Worm (Caenorhabditis elegans) whole organism, L4 larva: ENCODE results near the gene lin-29.

ENCODE experiments used
- F26F4.8 ChIP-seq: fragments of 200-800 bp; sonication (Bioruptor generic); conservative IDR thresholded peaks from 2 replicates; pipeline ENCODE4 v1.3.6; 2022; ENCODE audit warnings: missing genetic modification characterization, missing compliant biosample characterization
- T20F7.1 ChIP-seq: fragments of 200-800 bp; sonication (Bioruptor generic); optimal IDR thresholded peaks from 2 replicates; lab custom pipeline; 2018; ENCODE audit warnings: mild to moderate bottlenecking, missing genetic modification characterization, missing compliant biosample characterization
- Y105C5A.15 ChIP-seq: fragments of 200-800 bp; sonication (Bioruptor generic); IDR thresholded peaks from 2 replicates; pipeline ENCODE4 v1.3.6; 2022; ENCODE audit warnings: missing genetic modification characterization, missing compliant biosample characterization
- Y48G9A.11 ChIP-seq: fragments of 200-800 bp; sonication (Bioruptor generic); IDR thresholded peaks from 2 replicates; pipeline ENCODE4 v1.3.6; 2022; ENCODE audit warnings: missing genetic modification reagents, missing genetic modification characterization, missing compliant biosample characterization
- Y5F2A.4 ChIP-seq: fragments of 200-800 bp; sonication (Bioruptor generic); optimal IDR thresholded peaks from 2 replicates; lab custom pipeline; 2018; ENCODE audit warnings: mild to moderate bottlenecking, missing genetic modification characterization, missing compliant biosample characterization
- Y75B8A.6 ChIP-seq: fragments of 200-800 bp; sonication (Bioruptor generic); IDR thresholded peaks from 2 replicates; pipeline ENCODE4 v1.3.6; 2022; ENCODE audit warnings: missing genetic modification reagents, missing genetic modification characterization, missing compliant biosample characterization
- ZK337.2 ChIP-seq: fragments of 200-800 bp; sonication (Bioruptor generic); IDR thresholded peaks from 2 replicates; pipeline ENCODE4 v1.3.6; 2022; ENCODE audit warnings: missing genetic modification reagents, missing genetic modification characterization, missing compliant biosample characterization
- aha-1 ChIP-seq: fragments of 150-350 bp; peaks from one replicate; lab custom pipeline; 2014; ENCODE audit warnings: missing biosample characterization, missing genetic modification characterization
- ama-1 ChIP-seq: fragments of 150-350 bp; optimal IDR thresholded peaks from 2 replicates; lab custom pipeline; 2014; ENCODE audit warnings: inconsistent platforms, mixed read lengths
- ceh-44 ChIP-seq: fragments of 200-800 bp; sonication (Bioruptor generic); IDR thresholded peaks from 2 replicates; pipeline ENCODE4 v1.3.6; 2022; ENCODE audit warnings: missing genetic modification reagents, missing genetic modification characterization, missing compliant biosample characterization
- ceh-82 ChIP-seq: sonication (generic microtip); optimal IDR thresholded peaks from 2 replicates; lab custom pipeline; 2017; ENCODE audit warnings: missing biosample characterization, missing genetic modification characterization
- ctbp-1 ChIP-seq: fragments of 200-800 bp; sonication (Bioruptor generic); IDR thresholded peaks from 2 replicates; pipeline ENCODE4 v1.3.6; 2022; ENCODE audit warnings: missing genetic modification reagents, missing genetic modification characterization, missing compliant biosample characterization
- dmd-6 ChIP-seq: fragments of 200-800 bp; sonication (Bioruptor generic); IDR thresholded peaks from 2 replicates; pipeline ENCODE4 v1.3.6; 2022; ENCODE audit warnings: missing genetic modification reagents, missing genetic modification characterization, missing compliant biosample characterization
- dmd-9 ChIP-seq: fragments of 200-800 bp; sonication (Bioruptor generic); IDR thresholded peaks from 2 replicates; pipeline ENCODE4 v1.3.6; 2022; ENCODE audit warnings: missing genetic modification reagents, missing genetic modification characterization, missing compliant biosample characterization
- dpl-1 ChIP-seq: fragments of 150-350 bp; optimal IDR thresholded peaks from 2 replicates; lab custom pipeline; 2014; ENCODE audit warnings: missing biosample characterization, missing genetic modification reagents, missing genetic modification characterization
- duxl-1 ChIP-seq: sonication (generic microtip); optimal IDR thresholded peaks from 2 replicates; lab custom pipeline; 2016; ENCODE audit warnings: mild to moderate bottlenecking, missing genetic modification characterization, moderate library complexity, missing compliant biosample characterization; ENCODE audit not compliant: poor library complexity
- egl-43 ChIP-seq: fragments of 200-800 bp; sonication (Bioruptor generic); IDR thresholded peaks from 2 replicates; pipeline ENCODE4 v1.3.6; 2022; ENCODE audit warnings: missing genetic modification reagents, missing genetic modification characterization, missing compliant biosample characterization
- fkh-10 ChIP-seq: fragments of 150-350 bp; optimal IDR thresholded peaks from 2 replicates; lab custom pipeline; 2014; ENCODE audit warnings: missing biosample characterization, missing genetic modification reagents, missing genetic modification characterization
- hif-1 ChIP-seq, 2 experiments: sonication (generic microtip); optimal IDR thresholded peaks; 2 replicates each; lab custom pipeline; 2016 to 2017; ENCODE audit warnings: missing compliant biosample characterization in 2 of 2, missing genetic modification characterization in 2 of 2, missing genetic modification reagents in 2 of 2, missing genotype in 2 of 2, mild to moderate bottlenecking in 1 of 2
- jun-1 ChIP-seq: fragments of 150-350 bp; optimal IDR thresholded peaks from 2 replicates; lab custom pipeline; 2014; ENCODE audit warnings: missing biosample characterization, missing genetic modification reagents, missing genetic modification characterization
- lin-38 ChIP-seq: fragments of 200-800 bp; sonication (Bioruptor generic); IDR thresholded peaks from 2 replicates; pipeline ENCODE4 v1.3.6; 2022; ENCODE audit warnings: missing genetic modification reagents, missing genetic modification characterization, missing compliant biosample characterization
- lir-3 ChIP-seq: sonication (generic microtip); optimal IDR thresholded peaks from 2 replicates; lab custom pipeline; 2016; ENCODE audit warnings: mild to moderate bottlenecking, missing genetic modification characterization, missing compliant biosample characterization
- madf-5 ChIP-seq, 2 experiments: fragments of 200-800 bp; sonication (Bioruptor generic); IDR thresholded peaks; 2 replicates each; pipeline ENCODE4 v1.3.6; 2022; ENCODE audit warnings: missing compliant biosample characterization in 2 of 2, missing genetic modification characterization in 2 of 2
- mdt-29 ChIP-seq: fragments of 200-800 bp; sonication (Bioruptor generic); IDR thresholded peaks from 2 replicates; pipeline ENCODE4 v1.3.6; 2022; ENCODE audit warnings: missing genetic modification reagents, missing genetic modification characterization, missing compliant biosample characterization
- mep-1 ChIP-seq: fragments of 150-350 bp; sonication (generic microtip); optimal IDR thresholded peaks from 3 replicates; lab custom pipeline; 2014; ENCODE audit warnings: missing biosample characterization, missing genetic modification characterization
- mes-2 ChIP-seq: sonication (generic microtip); optimal IDR thresholded peaks from 2 replicates; lab custom pipeline; 2016; ENCODE audit warnings: missing genotype, mild to moderate bottlenecking, missing genetic modification characterization, missing compliant biosample characterization; ENCODE audit not compliant: poor library complexity, severe bottlenecking
- mxl-2 ChIP-seq: fragments of 200-800 bp; sonication (Bioruptor generic); conservative IDR thresholded peaks from 2 replicates; pipeline ENCODE4 v1.3.6; 2022; ENCODE audit warnings: missing genetic modification reagents, missing genetic modification characterization, missing compliant biosample characterization
- mxl-3 ChIP-seq: fragments of 200-800 bp; sonication (Bioruptor generic); optimal IDR thresholded peaks from 2 replicates; lab custom pipeline; 2018; ENCODE audit warnings: mild to moderate bottlenecking, missing genetic modification characterization, missing compliant biosample characterization
- nhr-10 ChIP-seq: fragments of 150-350 bp; optimal IDR thresholded peaks from 2 replicates; lab custom pipeline; 2014; ENCODE audit warnings: missing biosample characterization, missing genetic modification characterization
- nhr-41 ChIP-seq: fragments of 200-800 bp; sonication (Bioruptor generic); IDR thresholded peaks from 2 replicates; pipeline ENCODE4 v1.3.6; 2022; ENCODE audit warnings: missing genetic modification reagents, missing genetic modification characterization, missing compliant biosample characterization
- nhr-42 ChIP-seq: fragments of 200-800 bp; sonication (Bioruptor generic); IDR thresholded peaks from 2 replicates; pipeline ENCODE4 v1.3.6; 2022; ENCODE audit warnings: missing genetic modification characterization, missing compliant biosample characterization
- nhr-48 ChIP-seq: sonication (generic microtip); optimal IDR thresholded peaks from 2 replicates; lab custom pipeline; 2016; ENCODE audit warnings: mild to moderate bottlenecking, missing genetic modification characterization, missing compliant biosample characterization
- nhr-6 ChIP-seq: fragments of 150-350 bp; optimal IDR thresholded peaks from 2 replicates; lab custom pipeline; 2014; ENCODE audit warnings: missing biosample characterization, missing genetic modification characterization
- nhr-77 ChIP-seq: fragments of 150-350 bp; optimal IDR thresholded peaks from 2 replicates; lab custom pipeline; 2014; ENCODE audit warnings: missing biosample characterization, missing genetic modification characterization
- pha-4 ChIP-seq, 2 experiments: fragments of 150-350 bp in 1 of 2; fragments of 200-800 bp in 1 of 2; sonication (Bioruptor generic) in 1 of 2; IDR thresholded peaks in 1 of 2; optimal IDR thresholded peaks in 1 of 2; 2 replicates each; pipeline versions ENCODE4 v1.3.6 to Lab custom; 2014 to 2022; ENCODE audit warnings: missing genetic modification characterization in 2 of 2, missing genetic modification reagents in 2 of 2, missing biosample characterization in 1 of 2, missing compliant biosample characterization in 1 of 2
- php-3 ChIP-seq: fragments of 200-800 bp; sonication (Bioruptor generic); IDR thresholded peaks from 2 replicates; pipeline ENCODE4 v1.3.6; 2022; ENCODE audit warnings: missing genetic modification reagents, missing genetic modification characterization, missing compliant biosample characterization
- rbr-2 ChIP-seq: sonication (generic microtip); optimal IDR thresholded peaks from 2 replicates; lab custom pipeline; 2016; ENCODE audit warnings: missing genotype, missing genetic modification characterization, missing compliant biosample characterization
- set-16 ChIP-seq: fragments of 200-800 bp; sonication (Bioruptor generic); IDR thresholded peaks from 2 replicates; pipeline ENCODE4 v1.3.6; 2022; ENCODE audit warnings: missing genetic modification reagents, missing genetic modification characterization, missing compliant biosample characterization
- snpc-1.2 ChIP-seq: fragments of 200-800 bp; sonication (Bioruptor generic); IDR thresholded peaks from 2 replicates; pipeline ENCODE4 v1.3.6; 2022; ENCODE audit warnings: missing genetic modification reagents, missing genetic modification characterization, missing compliant biosample characterization
- snpc-4 ChIP-seq: fragments of 150-350 bp; optimal IDR thresholded peaks from 2 replicates; lab custom pipeline; 2014; ENCODE audit warnings: missing biosample characterization, missing genetic modification characterization
- spr-3 ChIP-seq: fragments of 200-800 bp; sonication (Bioruptor generic); optimal IDR thresholded peaks from 2 replicates; lab custom pipeline; 2018; ENCODE audit warnings: mild to moderate bottlenecking, missing genetic modification characterization, missing compliant biosample characterization
- tra-1 ChIP-seq: fragments of 200-800 bp; sonication (Bioruptor generic); IDR thresholded peaks from 2 replicates; pipeline ENCODE4 v1.3.6; 2022; ENCODE audit warnings: missing genetic modification reagents, missing genetic modification characterization, missing compliant biosample characterization
- unc-39 ChIP-seq: sonication (generic microtip); optimal IDR thresholded peaks from 2 replicates; lab custom pipeline; 2017; ENCODE audit warnings: missing biosample characterization, missing genetic modification characterization
- unc-62 ChIP-seq, 3 experiments: fragments of 150-350 bp in 1 of 3; sonication (generic microtip); optimal IDR thresholded peaks in 2 of 3; peaks in 1 of 3; 1 replicate in 1 of 3; 2 replicates in 2 of 3; lab custom pipeline; 2014 to 2017; ENCODE audit warnings: missing biosample characterization in 3 of 3, missing genetic modification characterization in 3 of 3, missing genetic modification reagents in 3 of 3, missing genotype in 1 of 3
- vab-7 ChIP-seq: fragments of 200-800 bp; sonication (Bioruptor generic); IDR thresholded peaks from 2 replicates; pipeline ENCODE4 v1.3.6; 2022; ENCODE audit warnings: missing genetic modification reagents, missing genetic modification characterization, missing compliant biosample characterization
- zag-1 ChIP-seq: fragments of 150-350 bp; optimal IDR thresholded peaks from 2 replicates; lab custom pipeline; 2014; ENCODE audit warnings: missing biosample characterization, missing genetic modification characterization
- zfp-2 ChIP-seq: sonication (generic microtip); optimal IDR thresholded peaks from 2 replicates; lab custom pipeline; 2016; ENCODE audit warnings: mild to moderate bottlenecking, missing genetic modification characterization, missing compliant biosample characterization
- zfp-3 ChIP-seq: fragments of 200-800 bp; sonication (Bioruptor generic); conservative IDR thresholded peaks from 2 replicates; pipeline ENCODE4 v1.3.6; 2022; ENCODE audit warnings: missing genetic modification reagents, missing genetic modification characterization, missing compliant biosample characterization
- ztf-7 ChIP-seq: fragments of 150-350 bp; optimal IDR thresholded peaks from 2 replicates; lab custom pipeline; 2014; ENCODE audit warnings: missing biosample characterization, missing genetic modification characterization

Gene lin-29

ce11 chrII:11935266-11935665 is at the start of gene lin-29:
Gene lin-29, minus strand, starts transcription at chrII:11935343.
- TF ChIP-seq mes-2 (tag; lab: Kevin White, UChicago) (no peak), pha-4 (GFP tag; IDR thresholded peaks at IDR 0.05; lab: Robert Waterston, UW) (no peak), pha-4 (tag; optimal IDR thresholded peaks at IDR 0.05; lab: Kevin White, UChicago) (no peak), vab-7 (no peak), snpc-1.2 (no peak), mdt-29 (GFP tag; lab: Robert Waterston, UW) (no peak), unc-62 (GFP tag; optimal IDR thresholded peaks at IDR 0.05 in 1 of 2; lab: Kevin White, UChicago) (peak in 1 of 2 experiments; percentile 66), unc-62 (tag; optimal IDR thresholded peaks at IDR 0.05; lab: Kevin White, UChicago) (no peak)
- TF ChIP-seq, all 104 proteins: peak for 1

ce11 chrII:11980110-11980509 is 45.0 kb upstream of the lin-29 start:
- TF ChIP-seq Y105C5A.15 (GFP tag; lab: Robert Waterston, UW) = 0 out of 2 replicates have a peak, but pooled peaks have one; percentile 26
- TF ChIP-seq zag-1 (tag; lab: Kevin White, UChicago) = no peak
- peak; percentile 83; the same call in 1 of the 2 replicates for TF ChIP-seq ZK337.2 (GFP tag; lab: Robert Waterston, UW)
- peak; percentile 63 for TF ChIP-seq nhr-48
- TF ChIP-seq rbr-2 (tag; lab: Kevin White, UChicago) = peak; percentile 90
- TF ChIP-seq nhr-41 (GFP tag; lab: Robert Waterston, UW) = 0 out of 2 replicates have a peak, but pooled peaks have one; percentile 19
- TF ChIP-seq set-16 = no peak
- TF ChIP-seq mep-1 (tag; lab: Kevin White, UChicago) = peak; percentile 95
- peak; percentile 96 for TF ChIP-seq nhr-77 (tag; lab: Kevin White, UChicago)
- peak; percentile 89 for TF ChIP-seq zfp-3 (GFP tag; lab: Robert Waterston, UW)
- no peak for TF ChIP-seq ama-1 (lab: Kevin White, UChicago)
- no peak; the same call in 1 of the 2 replicates for TF ChIP-seq Y75B8A.6
- TF ChIP-seq T20F7.1 = peak; percentile 89
- peak; percentile 95 for TF ChIP-seq zfp-2 (tag; lab: Kevin White, UChicago)
- peak; percentile 76 for TF ChIP-seq duxl-1 (tag; lab: Kevin White, UChicago)
- TF ChIP-seq unc-39 (tag; lab: Kevin White, UChicago) = no peak
- TF ChIP-seq ceh-44 (GFP tag; lab: Robert Waterston, UW) = peak; percentile 72
- TF ChIP-seq php-3 (GFP tag; lab: Robert Waterston, UW) = no peak
- no peak for TF ChIP-seq F26F4.8 (GFP tag; lab: Robert Waterston, UW)
- peak; percentile 27 for TF ChIP-seq snpc-4
- peak; percentile 0 for TF ChIP-seq ztf-7
- peak; percentile 84 for TF ChIP-seq dmd-9 (GFP tag; lab: Robert Waterston, UW)
- TF ChIP-seq fkh-10 = peak; percentile 92
- TF ChIP-seq mxl-3 (GFP tag; lab: Kevin White, UChicago) = no peak
- no peak for TF ChIP-seq jun-1 (tag; lab: Kevin White, UChicago)
- TF ChIP-seq ctbp-1 (GFP tag; lab: Robert Waterston, UW) = peak; percentile 65
- peak in 1 of 2 experiments; percentile 64; a peak in 1 of 4 replicates for TF ChIP-seq madf-5 (GFP tag; IDR thresholded peaks at IDR 0.05; lab: Robert Waterston, UW)
- TF ChIP-seq hif-1 (tag; optimal IDR thresholded peaks at IDR 0.05; lab: Kevin White, UChicago) = peak in 1 of 2 experiments; percentile 88
- peak; percentile 82 for TF ChIP-seq tra-1 (GFP tag; lab: Robert Waterston, UW)
- TF ChIP-seq nhr-6 = peak; percentile 33
- TF ChIP-seq lir-3 (tag; lab: Kevin White, UChicago) = peak; percentile 72
- no peak for TF ChIP-seq spr-3 (GFP tag; lab: Kevin White, UChicago)
- no peak for TF ChIP-seq mxl-2 (GFP tag; lab: Robert Waterston, UW)
- no peak; the same call in 1 of the 2 replicates for TF ChIP-seq dmd-6
- no peak for TF ChIP-seq nhr-10 (tag; lab: Kevin White, UChicago)
- TF ChIP-seq dpl-1 (GFP tag; lab: Kevin White, UChicago) = peak; percentile 86
- TF ChIP-seq Y48G9A.11 (GFP tag; lab: Robert Waterston, UW) = peak; percentile 88
- TF ChIP-seq lin-38 (GFP tag; lab: Robert Waterston, UW) = peak; percentile 90
- TF ChIP-seq nhr-42 (GFP tag; lab: Robert Waterston, UW) = peak; percentile 92
- TF ChIP-seq egl-43 (GFP tag; lab: Robert Waterston, UW) = no peak
- peak; percentile 98 for TF ChIP-seq aha-1 (tag; lab: Kevin White, UChicago)
- no peak for TF ChIP-seq ceh-82
- TF ChIP-seq Y5F2A.4 (GFP tag; lab: Kevin White, UChicago) = no peak
